Fruit fly (Drosophila melanogaster): ENCODE measurements around the gene CG14132.

Gene CG14132

DNA sequence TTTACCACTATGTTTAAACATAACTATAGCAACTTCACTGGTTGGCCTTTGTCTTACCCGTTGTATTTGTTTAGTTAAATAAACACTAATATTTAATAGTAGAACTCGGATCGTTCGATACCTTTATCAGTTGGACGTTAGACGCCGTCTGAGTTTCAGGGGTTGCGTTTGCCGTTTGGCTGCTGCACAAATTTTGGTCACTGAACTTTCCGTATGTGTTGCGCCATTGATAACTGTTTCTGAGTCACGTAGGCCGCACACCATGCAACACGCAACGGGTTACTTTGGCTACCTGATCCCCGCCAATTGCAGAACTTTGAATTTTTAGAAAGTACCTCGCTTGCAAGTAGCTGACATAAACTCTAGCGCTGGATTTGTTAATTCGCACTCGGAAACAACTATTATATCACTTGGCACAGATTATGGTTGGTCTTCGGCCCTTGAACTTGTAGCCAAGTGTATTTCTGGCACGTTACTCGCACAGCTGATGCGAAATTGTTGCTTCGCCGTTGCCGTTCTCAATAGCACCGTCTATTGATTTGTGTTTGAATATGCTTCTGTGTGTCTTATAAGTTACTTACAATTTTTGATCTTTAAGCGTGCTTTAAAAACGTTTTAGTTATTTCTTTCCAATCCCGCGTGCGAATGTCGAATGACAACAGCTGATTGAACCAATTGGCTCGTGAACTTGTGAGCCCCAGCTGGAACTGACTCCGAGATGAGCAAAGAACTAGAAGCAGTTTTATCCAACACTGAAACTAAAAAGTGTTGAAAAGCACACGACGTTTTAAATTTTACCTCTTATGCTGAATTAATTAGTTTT, 18.6 kb downstream of the CG14132 start, which contains the start of gene Dph1 (continued):
- TF ChIP-seq CG6272 (GFP tag; IDR thresholded peaks at IDR 0.05) = peak; percentile 75
- TF ChIP-seq Nf-YA (GFP tag; IDR thresholded peaks at IDR 0.05) = peak; percentile 61
- TF ChIP-seq Atf-2 (GFP tag; optimal IDR thresholded peaks at IDR 0.05) = peak; percentile 81
- peak; percentile 83 for TF ChIP-seq CG12391 (tag; optimal IDR thresholded peaks at IDR 0.05)
- TF ChIP-seq Dbx (GFP tag; IDR thresholded peaks at IDR 0.05) = peak; percentile 48; the same call in 1 of the 3 replicates
- TF ChIP-seq Side (GFP tag; optimal IDR thresholded peaks at IDR 0.05) = peak; percentile 87
- peak; percentile 61 for TF ChIP-seq peb (GFP tag; IDR thresholded peaks at IDR 0.05)
- peak; percentile 79 for TF ChIP-seq CHES-1-like (GFP tag; optimal IDR thresholded peaks at IDR 0.05)
- 0 out of 3 replicates have a peak, but pooled peaks have one; percentile 69 for TF ChIP-seq jigr1 (GFP tag; IDR thresholded peaks at IDR 0.05)
- peak; percentile 70; the same call in 1 of the 2 replicates for TF ChIP-seq amos (GFP tag; IDR thresholded peaks at IDR 0.05; ENCODE audit: partially characterized antibody)
- TF ChIP-seq CG8478 (optimal IDR thresholded peaks at IDR 0.05) = no peak
- TF ChIP-seq Taf1 (GFP tag; IDR thresholded peaks at IDR 0.05) = peak; percentile 68
- peak; percentile 50 for TF ChIP-seq CG7271 (tag; optimal IDR thresholded peaks at IDR 0.05)
- TF ChIP-seq slbo (GFP tag; IDR thresholded peaks at IDR 0.05) = peak; percentile 83
- peak; percentile 16 for TF ChIP-seq CG6765 (GFP tag; optimal IDR thresholded peaks at IDR 0.05)
- TF ChIP-seq zf30C (GFP tag; optimal IDR thresholded peaks at IDR 0.05) = no peak
- TF ChIP-seq fd96Cb (tag; optimal IDR thresholded peaks at IDR 0.05) = peak; percentile 81
- TF ChIP-seq prd (optimal IDR thresholded peaks at IDR 0.05) = no peak
- peak; percentile 84 for TF ChIP-seq prd (GFP tag; IDR thresholded peaks at IDR 0.05)
- TF ChIP-seq sens-2 (GFP tag; IDR thresholded peaks at IDR 0.05) = no peak; the same call in 1 of the 2 replicates
- no peak for TF ChIP-seq CG7963 (GFP tag; IDR thresholded peaks at IDR 0.05; ENCODE audit: partially characterized antibody)

DNA sequence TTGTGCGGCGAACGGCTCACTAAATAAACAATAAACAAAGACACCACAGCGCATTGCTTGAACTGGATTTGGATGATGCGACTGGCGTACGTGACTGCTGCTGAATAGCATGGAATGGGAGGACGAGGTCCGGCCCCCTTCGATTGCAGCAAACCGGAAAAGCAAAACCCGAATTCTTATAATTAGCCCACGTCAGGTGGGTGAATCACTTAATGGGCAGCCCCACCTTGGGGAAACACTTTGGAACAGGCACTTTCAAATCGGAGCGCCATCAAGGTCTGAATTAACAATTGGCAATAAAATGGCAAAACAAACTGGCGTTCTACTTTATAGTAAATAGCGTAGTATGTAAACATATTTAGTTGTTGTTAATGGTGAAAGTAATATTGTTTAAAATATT, 19.3 kb downstream of the CG14132 start:
- TF ChIP-seq Eip74EF (GFP tag; optimal IDR thresholded peaks at IDR 0.05) (peak in 1 of 2 experiments; percentile 94), CG6791 (GFP tag; IDR thresholded peaks at IDR 0.05; ENCODE audit: partially characterized antibody) (no peak), CG18011 (GFP tag; optimal IDR thresholded peaks at IDR 0.05) (no peak), rib (GFP tag; IDR thresholded peaks at IDR 0.05) (peak; percentile 48; the same call in 1 of the 2 replicates)

DNA sequence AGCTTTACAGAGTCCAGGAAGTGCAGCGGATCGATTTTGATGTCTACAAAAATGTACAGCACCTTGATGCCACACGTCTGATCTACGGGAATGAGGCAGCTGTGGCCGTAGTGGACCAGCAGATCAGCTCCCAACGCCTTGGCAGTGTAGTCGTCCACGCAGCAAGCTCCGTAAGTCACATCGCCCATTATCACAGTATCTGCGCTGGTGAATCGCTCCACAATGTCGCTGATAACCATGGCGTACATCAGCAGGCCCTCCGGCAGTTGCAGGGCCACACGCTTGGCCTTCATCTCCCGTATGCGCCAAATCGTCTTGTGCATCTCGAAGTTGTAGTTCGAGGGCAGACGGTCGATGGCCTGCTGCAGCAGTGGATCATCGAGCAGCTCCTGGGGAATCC, 20.0 kb downstream of the CG14132 start:
- no peak for TF ChIP-seq cad (GFP tag; optimal IDR thresholded peaks at IDR 0.05)
- no peak for TF ChIP-seq CG16813 (GFP tag; IDR thresholded peaks at IDR 0.05; ENCODE audit: partially characterized antibody)
- TF ChIP-seq CG8478 (optimal IDR thresholded peaks at IDR 0.05) = peak; percentile 82
- TF ChIP-seq Ets65A (GFP tag) = peak; percentile 23
- TF ChIP-seq ken (GFP tag; IDR thresholded peaks at IDR 0.05) = 0 out of 3 replicates have a peak, but pooled peaks have one; percentile 33
- no peak for TF ChIP-seq Sox100B (GFP tag; optimal IDR thresholded peaks at IDR 0.05)
- TF ChIP-seq CG4424 (GFP tag; optimal IDR thresholded peaks at IDR 0.05) = no peak
- peak; percentile 63 for TF ChIP-seq Med (GFP tag)

DNA sequence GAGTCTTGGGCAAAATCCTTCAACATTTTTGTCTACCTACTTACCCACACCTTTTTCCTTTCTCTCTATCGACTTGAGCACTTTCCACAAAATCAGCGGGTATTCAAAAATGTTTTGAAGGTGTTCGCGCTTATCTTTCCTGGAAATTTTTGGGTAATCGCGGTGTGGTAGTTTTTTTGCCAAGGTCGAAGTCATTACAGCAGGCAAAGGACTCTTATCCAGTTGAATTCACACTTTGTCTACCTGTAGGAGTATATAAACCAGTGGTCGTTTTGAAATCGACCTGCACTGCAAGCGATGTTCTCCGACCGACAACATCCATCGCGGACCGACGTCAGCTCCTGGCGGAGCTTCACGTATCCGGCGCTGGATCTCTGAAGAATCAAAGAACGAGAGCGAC, 22.2 kb downstream of the CG14132 start:
- TF ChIP-seq CG6791 (GFP tag; IDR thresholded peaks at IDR 0.05; ENCODE audit: partially characterized antibody) = 0 out of 3 replicates have a peak, but pooled peaks have one; percentile 45
- TF ChIP-seq gsb (GFP tag; IDR thresholded peaks at IDR 0.05) = no peak
- TF ChIP-seq CG3163 (GFP tag; optimal IDR thresholded peaks at IDR 0.05) = no peak
- TF ChIP-seq zfh1 (GFP tag; IDR thresholded peaks at IDR 0.05) = peak; percentile 8; the same call in 1 of the 3 replicates
- TF ChIP-seq amos (GFP tag; IDR thresholded peaks at IDR 0.05; ENCODE audit: partially characterized antibody) = 0 out of 2 replicates have a peak, but pooled peaks have one; percentile 31
- peak; percentile 11 for TF ChIP-seq Neu2 (GFP tag; optimal IDR thresholded peaks at IDR 0.05; ENCODE audit: borderline replicate concordance)
- 0 out of 2 replicates have a peak, but pooled peaks have one; percentile 15 for TF ChIP-seq sob (GFP tag; IDR thresholded peaks at IDR 0.05)
- TF ChIP-seq vnd (GFP tag; IDR thresholded peaks at IDR 0.05; ENCODE audit: partially characterized antibody) = peak; percentile 11; the same call in 1 of the 3 replicates
- TF ChIP-seq zen2 (GFP tag; IDR thresholded peaks at IDR 0.05; ENCODE audit: partially characterized antibody) = no peak
- TF ChIP-seq chm (GFP tag; IDR thresholded peaks at IDR 0.05) = 0 out of 2 replicates have a peak, but pooled peaks have one; percentile 28
- peak in 1 of 2 experiments; percentile 25 for TF ChIP-seq tll (GFP tag; optimal IDR thresholded peaks at IDR 0.05)
- TF ChIP-seq CG14014 (GFP tag; IDR thresholded peaks at IDR 0.05) = no peak; the same call in 1 of the 2 replicates
- TF ChIP-seq zen (tag; optimal IDR thresholded peaks at IDR 0.05) = peak; percentile 99

Measured in whole organism, embryonic.